Fruit fly (Drosophila melanogaster) whole organism, embryonic: ENCODE measurements around the gene CG9114.

Experiments
- Aef1 ChIP-seq: fragments of 200-800 bp; sonication (Bioruptor generic); IDR thresholded peaks from 3 replicates; pipeline ENCODE4 v1.3.6; 2022; ENCODE audit warnings: missing biosample characterization, missing genetic modification characterization
- Awh ChIP-seq: fragments of 200-800 bp; sonication (Bioruptor generic); IDR thresholded peaks from 2 replicates; pipeline ENCODE4, ENCODE4 v1.3.6; 2022; ENCODE audit warnings: missing biosample characterization, missing genetic modification characterization
- B-H1 ChIP-seq: fragments of 200-800 bp; sonication (Bioruptor generic); IDR thresholded peaks from 3 replicates; pipeline ENCODE4 v1.3.6; 2022; ENCODE audit warnings: missing biosample characterization, missing genetic modification characterization
- BEAF-32 ChIP-seq: fragments of 200-800 bp; sonication (Bioruptor generic); optimal IDR thresholded peaks from 3 replicates; lab custom pipeline; 2017; ENCODE audit warnings: missing biosample characterization, missing genetic modification characterization, mild to moderate bottlenecking, moderate library complexity, missing genetic modification reagents
- CG10267 ChIP-seq: fragments of 200-800 bp; sonication (Bioruptor generic); optimal IDR thresholded peaks from 2 replicates; lab custom pipeline; 2018; ENCODE audit warnings: missing biosample characterization, mild to moderate bottlenecking, missing genetic modification characterization, moderate library complexity
- CG14050 ChIP-seq: fragments of 200-800 bp; sonication (Bioruptor generic); IDR thresholded peaks from 3 replicates; pipeline ENCODE4 v1.3.6; 2022; ENCODE audit warnings: missing biosample characterization, missing genetic modification characterization
- CG14667 ChIP-seq: fragments of 200-800 bp; sonication (Bioruptor generic); IDR thresholded peaks from 2 replicates; pipeline ENCODE4 v1.3.6; 2022; ENCODE audit warnings: missing biosample characterization, missing genetic modification characterization
- CG18011 ChIP-seq: fragments of 200-800 bp; sonication (Bioruptor generic); optimal IDR thresholded peaks from 2 replicates; lab custom pipeline; 2017; ENCODE audit warnings: missing biosample characterization, missing genetic modification characterization, mild to moderate bottlenecking, moderate library complexity, missing genotype
- CG3281 ChIP-seq: fragments of 200-800 bp; sonication (Bioruptor generic); optimal IDR thresholded peaks from 3 replicates; lab custom pipeline; 2017; ENCODE audit warnings: missing biosample characterization, mild to moderate bottlenecking, missing genetic modification characterization
- CG33213 ChIP-seq: fragments of 200-800 bp; sonication (Bioruptor generic); optimal IDR thresholded peaks from 3 replicates; lab custom pipeline; 2016; ENCODE audit warnings: missing biosample characterization, missing genetic modification characterization
- CG3407 ChIP-seq: fragments of 200-800 bp; sonication (Bioruptor generic); optimal IDR thresholded peaks from 2 replicates; lab custom pipeline; 2018; ENCODE audit warnings: missing biosample characterization, mild to moderate bottlenecking, missing genetic modification characterization
- CG4617 ChIP-seq: fragments of 200-800 bp; sonication (Bioruptor generic); optimal IDR thresholded peaks from 3 replicates; lab custom pipeline; 2016; ENCODE audit warnings: missing biosample characterization, missing genetic modification characterization, borderline replicate concordance
- CG6813 ChIP-seq: fragments of 200-800 bp; sonication (Bioruptor generic); optimal IDR thresholded peaks from 2 replicates; lab custom pipeline; 2017; ENCODE audit warnings: missing biosample characterization, missing genetic modification characterization, mild to moderate bottlenecking, moderate library complexity, missing genetic modification reagents
- CG7839 ChIP-seq: fragments of 200-800 bp; sonication (Bioruptor generic); optimal IDR thresholded peaks from 3 replicates; lab custom pipeline; 2018; ENCODE audit warnings: missing biosample characterization, mild to moderate bottlenecking, missing genetic modification characterization, moderate library complexity
- CG7987 ChIP-seq: fragments of 200-800 bp; sonication (Bioruptor generic); optimal IDR thresholded peaks from 2 replicates; lab custom pipeline; 2018; ENCODE audit warnings: missing biosample characterization, mild to moderate bottlenecking, missing genetic modification characterization, moderate library complexity
- CG8478 ChIP-seq: fragments of >200 bp; optimal IDR thresholded peaks from 2 replicates; lab custom pipeline; 2018
- CG8944 ChIP-seq: fragments of 200-800 bp; sonication (Bioruptor generic); optimal IDR thresholded peaks from 3 replicates; lab custom pipeline; 2016; ENCODE audit warnings: missing biosample characterization, missing genetic modification characterization
- CTCF ChIP-seq: fragments of 200-800 bp; sonication (Bioruptor generic); optimal IDR thresholded peaks from 2 replicates; lab custom pipeline; 2017; ENCODE audit warnings: missing biosample characterization, mild to moderate bottlenecking, missing genetic modification characterization, moderate library complexity
- CkIIα-i1 ChIP-seq: fragments of 200-800 bp; sonication (Bioruptor generic); IDR thresholded peaks from 2 replicates; pipeline ENCODE4 v1.3.6; 2022; ENCODE audit warnings: missing biosample characterization, missing genetic modification characterization
- Dad ChIP-seq: fragments of 200-800 bp; sonication (Bioruptor generic); optimal IDR thresholded peaks from 3 replicates; lab custom pipeline; 2016; ENCODE audit warnings: missing biosample characterization, missing genetic modification characterization
- Eip74EF ChIP-seq, 2 experiments: fragments of 200-800 bp in 1 of 2; fragments of >200 bp in 1 of 2; sonication (Bioruptor generic) in 1 of 2; optimal IDR thresholded peaks; 2 replicates each; lab custom pipeline; 2017 to 2019; ENCODE audit warnings: missing biosample characterization in 2 of 2, missing genetic modification characterization in 2 of 2, mild to moderate bottlenecking in 1 of 2, moderate library complexity in 1 of 2
- Elba2 ChIP-seq: fragments of 200-800 bp; sonication (Bioruptor generic); optimal IDR thresholded peaks from 3 replicates; lab custom pipeline; 2016; ENCODE audit warnings: missing biosample characterization, missing genetic modification characterization
- GATAe ChIP-seq: fragments of 200-800 bp; sonication (Bioruptor generic); conservative IDR thresholded peaks from 2 replicates; pipeline ENCODE4 v1.3.6; 2022; ENCODE audit warnings: missing biosample characterization, missing genetic modification characterization
- HHEX ChIP-seq: fragments of 200-800 bp; sonication (Bioruptor generic); optimal IDR thresholded peaks from 3 replicates; lab custom pipeline; 2017; ENCODE audit warnings: missing biosample characterization, mild to moderate bottlenecking, missing genetic modification characterization, missing genetic modification reagents
- Hmx ChIP-seq: fragments of 200-800 bp; sonication (Bioruptor generic); optimal IDR thresholded peaks from 2 replicates; lab custom pipeline; 2016; ENCODE audit warnings: missing biosample characterization, missing genetic modification characterization
- Lhr ChIP-seq: fragments of 200-800 bp; sonication (Bioruptor generic); optimal IDR thresholded peaks from 3 replicates; lab custom pipeline; 2017; ENCODE audit warnings: mild to moderate bottlenecking, missing biosample characterization, missing genetic modification reagents, missing genetic modification characterization
- Mad ChIP-seq: fragments of 200-800 bp; sonication (Bioruptor generic); optimal IDR thresholded peaks from 2 replicates; lab custom pipeline; 2016; ENCODE audit warnings: missing biosample characterization, missing genetic modification characterization
- Meics ChIP-seq: fragments of 200-800 bp; sonication (Bioruptor generic); optimal IDR thresholded peaks from 2 replicates; lab custom pipeline; 2017; ENCODE audit warnings: missing biosample characterization, mild to moderate bottlenecking, missing genetic modification characterization
- Mes4 ChIP-seq: fragments of 200-800 bp; sonication (Bioruptor generic); optimal IDR thresholded peaks from 2 replicates; lab custom pipeline; 2016; ENCODE audit warnings: missing biosample characterization, missing genetic modification characterization
- NFAT ChIP-seq: fragments of 200-800 bp; sonication (Bioruptor generic); IDR thresholded peaks from 2 replicates; pipeline ENCODE4 v1.3.6; 2022; ENCODE audit warnings: missing biosample characterization, missing genetic modification characterization
- NK7.1 ChIP-seq: fragments of 200-800 bp; sonication (Bioruptor generic); optimal IDR thresholded peaks from 3 replicates; lab custom pipeline; 2016; ENCODE audit warnings: missing biosample characterization, missing genetic modification characterization
- Rfx ChIP-seq: fragments of 200-800 bp; sonication (Bioruptor generic); IDR thresholded peaks from 2 replicates; pipeline ENCODE4 v1.3.6; 2022; ENCODE audit warnings: missing biosample characterization, missing genetic modification characterization
- Usf ChIP-seq: fragments of 200-800 bp; sonication (Bioruptor generic); optimal IDR thresholded peaks from 2 replicates; lab custom pipeline; 2017; ENCODE audit warnings: missing genotype, missing biosample characterization, missing genetic modification characterization
- ara ChIP-seq: fragments of 200-800 bp; sonication (Bioruptor generic); IDR thresholded peaks from 2 replicates; pipeline ENCODE4 v1.3.6; 2022; ENCODE audit warnings: missing biosample characterization, missing genetic modification characterization
- br ChIP-seq: fragments of >200 bp; optimal IDR thresholded peaks from 2 replicates; lab custom pipeline; 2017
- dan ChIP-seq: fragments of 200-800 bp; sonication (Bioruptor generic); IDR thresholded peaks from 2 replicates; pipeline ENCODE4 v1.3.6; 2022; ENCODE audit warnings: missing biosample characterization, missing genetic modification characterization
- ewg ChIP-seq: fragments of 200-800 bp; sonication (Bioruptor generic); optimal IDR thresholded peaks from 3 replicates; lab custom pipeline; 2017; ENCODE audit warnings: mild to moderate bottlenecking, missing biosample characterization, missing genetic modification reagents, missing genetic modification characterization
- fru ChIP-seq: fragments of >200 bp; optimal IDR thresholded peaks from 2 replicates; lab custom pipeline; 2017
- gcm ChIP-seq: fragments of 200-800 bp; sonication (Bioruptor generic); optimal IDR thresholded peaks from 2 replicates; lab custom pipeline; 2019; ENCODE audit warnings: missing biosample characterization, mild to moderate bottlenecking, missing genetic modification characterization, moderate library complexity
- hb ChIP-seq: fragments of 200-800 bp; sonication (Bioruptor generic); IDR thresholded peaks from 3 replicates; pipeline ENCODE4 v1.3.6; 2022; ENCODE audit warnings: missing biosample characterization, missing genetic modification characterization; ENCODE audit not compliant: partially characterized antibody
- her ChIP-seq: fragments of 200-800 bp; sonication (Bioruptor generic); optimal IDR thresholded peaks from 2 replicates; lab custom pipeline; 2016; ENCODE audit warnings: missing biosample characterization, missing genetic modification characterization
- hkb ChIP-seq, 2 experiments: fragments of 200-800 bp in 1 of 2; fragments of >200 bp in 1 of 2; sonication (Bioruptor generic) in 1 of 2; IDR thresholded peaks in 1 of 2; optimal IDR thresholded peaks in 1 of 2; 2 replicates each; pipeline versions ENCODE4 v1.3.6 to Lab custom; 2017 to 2022; ENCODE audit warnings: missing biosample characterization in 1 of 2, missing genetic modification characterization in 1 of 2
- ken ChIP-seq: fragments of 200-800 bp; sonication (Bioruptor generic); IDR thresholded peaks from 3 replicates; pipeline ENCODE4 v1.3.6; 2022; ENCODE audit warnings: missing biosample characterization, missing genetic modification characterization
- lola ChIP-seq, 3 experiments: fragments of >200 bp in 2 of 3; fragments of 200-800 bp in 1 of 3; sonication (Bioruptor generic) in 1 of 3; optimal IDR thresholded peaks; 2 replicates each; lab custom pipeline; 2017 to 2019; ENCODE audit warnings: missing biosample characterization in 3 of 3, missing genetic modification characterization in 3 of 3, mild to moderate bottlenecking in 1 of 3, moderate library complexity in 1 of 3
- odd ChIP-seq: fragments of 200-800 bp; sonication (Bioruptor generic); optimal IDR thresholded peaks from 2 replicates; lab custom pipeline; 2017; ENCODE audit warnings: missing biosample characterization, mild to moderate bottlenecking, missing genetic modification characterization
- phol ChIP-seq: fragments of 200-800 bp; sonication (Bioruptor generic); optimal IDR thresholded peaks from 3 replicates; lab custom pipeline; 2018; ENCODE audit warnings: missing biosample characterization, mild to moderate bottlenecking, missing genetic modification characterization, moderate library complexity
- repo ChIP-seq: fragments of 200-800 bp; sonication (Bioruptor generic); optimal IDR thresholded peaks from 2 replicates; lab custom pipeline; 2016; ENCODE audit warnings: missing biosample characterization, missing genetic modification characterization
- rib ChIP-seq: fragments of 200-800 bp; sonication (Bioruptor generic); IDR thresholded peaks from 2 replicates; pipeline ENCODE4 v1.3.6; 2022; ENCODE audit warnings: missing biosample characterization, missing genetic modification characterization
- schlank ChIP-seq: fragments of 200-800 bp; sonication (Bioruptor generic); optimal IDR thresholded peaks from 2 replicates; lab custom pipeline; 2018; ENCODE audit warnings: missing biosample characterization, mild to moderate bottlenecking, missing genetic modification characterization
- stc ChIP-seq: fragments of 200-800 bp; sonication (Bioruptor generic); IDR thresholded peaks from 2 replicates; pipeline ENCODE4 v1.3.6; 2022; ENCODE audit warnings: missing biosample characterization, missing genetic modification characterization

The CG9114 gene

dm6 chrX:15312074-15312881, 20.7 kb downstream of the CG9114 start (continued):
- TF ChIP-seq Eip74EF (GFP tag; optimal IDR thresholded peaks at IDR 0.05; lab: Kevin White, UChicago) (peak in 1 of 2 experiments; percentile 95), CG10267 (tag; lab: Kevin White, UChicago) (no peak), her (GFP tag; lab: Kevin White, UChicago) (no peak), Aef1 (no peak), HHEX (GFP tag; lab: Kevin White, UChicago) (no peak), Lhr (GFP tag; lab: Kevin White, UChicago) (no peak), br (lab: Kevin White, UChicago) (no peak), stc (GFP tag; lab: Robert Waterston, UW) (peak; percentile 49; the same call in 1 of the 2 replicates), CG14050 (GFP tag; lab: Robert Waterston, UW) (no peak), Usf (GFP tag; lab: Kevin White, UChicago) (no peak), rib (GFP tag; lab: Robert Waterston, UW) (no peak), Hmx (GFP tag; lab: Kevin White, UChicago) (no peak), gcm (no peak), CG7987 (no peak), CG14667 (GFP tag; lab: Robert Waterston, UW) (no peak), Rfx (GFP tag; lab: Robert Waterston, UW) (peak; percentile 49), B-H1 (GFP tag; lab: Robert Waterston, UW) (no peak), NK7.1 (no peak), phol (tag; lab: Kevin White, UChicago) (peak; percentile 54), Awh (peak; percentile 51; the same call in 1 of the 2 replicates), ken (0 out of 3 replicates have a peak, but pooled peaks have one; percentile 33), Mes4 (GFP tag; lab: Kevin White, UChicago) (no peak), ara (no peak), hkb (optimal IDR thresholded peaks at IDR 0.05; lab: Kevin White, UChicago) (no peak), hkb (GFP tag; IDR thresholded peaks at IDR 0.05; lab: Robert Waterston, UW) (no peak), CG6813 (GFP tag; lab: Kevin White, UChicago) (no peak), CG3281 (GFP tag; lab: Kevin White, UChicago) (no peak), CG33213 (GFP tag; lab: Kevin White, UChicago) (no peak), odd (GFP tag; lab: Kevin White, UChicago) (peak; percentile 37), CG3407 (no peak), CG7839 (tag; lab: Kevin White, UChicago) (peak; percentile 45), CTCF (no peak), CG4617 (GFP tag; lab: Kevin White, UChicago) (no peak), NFAT (GFP tag; lab: Robert Waterston, UW) (no peak), ewg (peak; percentile 24), CG8478 (lab: Kevin White, UChicago) (no peak), Meics (GFP tag; lab: Kevin White, UChicago) (peak; percentile 13), Dad (GFP tag; lab: Kevin White, UChicago) (no peak), lola (GFP tag; optimal IDR thresholded peaks at IDR 0.05; lab: Kevin White, UChicago) (no peak), BEAF-32 (no peak), CkIIα-i1 (no peak), Mad (GFP tag; lab: Kevin White, UChicago) (no peak), CG18011 (GFP tag; lab: Kevin White, UChicago) (no peak), hb (GFP tag; lab: Robert Waterston, UW) (no peak), schlank (tag; lab: Kevin White, UChicago) (no peak), dan (GFP tag; lab: Robert Waterston, UW) (no peak), Elba2 (GFP tag; lab: Kevin White, UChicago) (no peak), fru (lab: Kevin White, UChicago) (no peak), repo (no peak), GATAe (GFP tag; lab: Robert Waterston, UW) (no peak), CG8944 (GFP tag; lab: Kevin White, UChicago) (no peak)
